Worm (Caenorhabditis elegans) whole organism, late embryonic: Measurements from ENCODE around the gene bir-1.

Experiments
- K02D7.2 ChIP-seq: sonication (generic microtip); optimal IDR thresholded peaks from 2 replicates; lab custom pipeline; 2017; ENCODE audit warnings: mild to moderate bottlenecking, missing genetic modification characterization, missing compliant biosample characterization
- K09A11.1 ChIP-seq: sonication (generic microtip); optimal IDR thresholded peaks from 2 replicates; lab custom pipeline; 2017; ENCODE audit warnings: antibody characterized with exemption, mild to moderate bottlenecking, missing genetic modification characterization, missing compliant biosample characterization; ENCODE audit not compliant: insufficient read depth
- ceh-6 ChIP-seq: fragments of 200-800 bp; sonication (Bioruptor generic); optimal IDR thresholded peaks from 2 replicates; lab custom pipeline; 2018; ENCODE audit warnings: mild to moderate bottlenecking, missing genetic modification characterization, missing compliant biosample characterization
- dmd-4 ChIP-seq: sonication (generic microtip); optimal IDR thresholded peaks from 2 replicates; lab custom pipeline; 2016; ENCODE audit warnings: borderline replicate concordance, missing genetic modification characterization, missing compliant biosample characterization
- elt-2 ChIP-seq: sonication (generic microtip); optimal IDR thresholded peaks from 2 replicates; lab custom pipeline; 2016; ENCODE audit warnings: missing genetic modification reagents, missing genetic modification characterization, missing compliant biosample characterization
- nfya-1 ChIP-seq: sonication (generic microtip); optimal IDR thresholded peaks from 2 replicates; lab custom pipeline; 2017; ENCODE audit warnings: missing genetic modification characterization, mild to moderate bottlenecking, missing compliant biosample characterization, antibody characterized with exemption, moderate library complexity
- nhr-11 ChIP-seq: fragments of 150-350 bp; optimal IDR thresholded peaks from 2 replicates; lab custom pipeline; 2014; ENCODE audit warnings: missing biosample characterization, missing genetic modification characterization
- pqm-1 ChIP-seq: sonication (generic microtip); optimal IDR thresholded peaks from 2 replicates; lab custom pipeline; 2016; ENCODE audit warnings: missing genetic modification characterization, missing compliant biosample characterization
- syd-9 ChIP-seq: sonication (generic microtip); optimal IDR thresholded peaks from 2 replicates; lab custom pipeline; 2016; ENCODE audit warnings: mild to moderate bottlenecking, missing genetic modification characterization, moderate library complexity, missing compliant biosample characterization

DNA sequence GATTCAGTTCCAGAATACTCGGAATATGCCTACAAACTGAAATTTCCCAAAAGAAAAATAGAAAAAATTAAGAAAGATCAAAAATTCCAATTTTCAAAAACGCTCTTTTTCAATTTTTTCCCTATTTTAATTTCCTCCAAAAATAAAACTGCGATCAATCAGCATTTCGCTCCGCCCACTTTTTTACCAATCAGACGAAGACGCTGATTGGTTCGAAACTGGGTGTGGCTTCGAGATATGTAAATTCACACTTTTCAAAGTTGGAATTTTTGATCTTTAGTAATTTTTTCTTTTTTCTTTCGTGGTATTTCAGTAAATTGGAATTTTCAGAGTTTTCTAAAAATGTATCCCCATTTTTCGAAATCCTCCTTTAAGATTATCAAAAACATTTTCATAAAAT lies 32.8 kb downstream of the bir-1 start:
- peak; percentile 61 for TF ChIP-seq nfya-1 (tag; lab: Kevin White, UChicago)
- no peak for TF ChIP-seq K02D7.2
- no peak for TF ChIP-seq ceh-6 (GFP tag; lab: Kevin White, UChicago)
- no peak for TF ChIP-seq nhr-11 (tag; lab: Kevin White, UChicago)
- TF ChIP-seq dmd-4 (tag; lab: Kevin White, UChicago), result no peak
- TF ChIP-seq elt-2 (tag; lab: Kevin White, UChicago), result no peak
- TF ChIP-seq K09A11.1 (tag; lab: Kevin White, UChicago), result no peak
- no peak for TF ChIP-seq syd-9 (tag; lab: Kevin White, UChicago)
- TF ChIP-seq pqm-1 (tag; lab: Kevin White, UChicago), result no peak
